Worm (Caenorhabditis elegans) whole organism, early embryonic: Measurements from ENCODE around the gene ceh-27.

Experiments
- B0310.2 ChIP-seq: sonication (generic microtip); optimal IDR thresholded peaks from 2 replicates; lab custom pipeline; 2016; ENCODE audit warnings: mild to moderate bottlenecking, missing genetic modification characterization, missing compliant biosample characterization
- F13C5.2 ChIP-seq: sonication (generic microtip); optimal IDR thresholded peaks from 2 replicates; lab custom pipeline; 2017; ENCODE audit warnings: mild to moderate bottlenecking, missing genetic modification characterization, inconsistent platforms, missing compliant biosample characterization
- aly-1 ChIP-seq: sonication (generic microtip); optimal IDR thresholded peaks from 2 replicates; lab custom pipeline; 2016; ENCODE audit warnings: missing genetic modification characterization, missing compliant biosample characterization
- ama-1 ChIP-seq: fragments of 150-350 bp; optimal IDR thresholded peaks from 2 replicates; lab custom pipeline; 2014
- ceh-13 ChIP-seq: fragments of 200-800 bp; sonication (Bioruptor generic); optimal IDR thresholded peaks from 2 replicates; lab custom pipeline; 2018; ENCODE audit warnings: mild to moderate bottlenecking, missing genetic modification characterization, missing compliant biosample characterization
- ceh-36 ChIP-seq: sonication (generic microtip); optimal IDR thresholded peaks from 2 replicates; lab custom pipeline; 2016; ENCODE audit warnings: missing genetic modification characterization, inconsistent platforms, missing compliant biosample characterization
- ets-7 ChIP-seq: sonication (generic microtip); optimal IDR thresholded peaks from 2 replicates; lab custom pipeline; 2016; ENCODE audit warnings: missing genotype, missing genetic modification characterization, missing compliant biosample characterization
- flt-1 ChIP-seq: fragments of 200-800 bp; sonication (Bioruptor generic); IDR thresholded peaks from 2 replicates; pipeline ENCODE4 v1.3.6; 2022; ENCODE audit warnings: missing genetic modification characterization, missing compliant biosample characterization
- hmbx-1 ChIP-seq: sonication (generic microtip); optimal IDR thresholded peaks from 2 replicates; lab custom pipeline; 2016; ENCODE audit warnings: mild to moderate bottlenecking, missing genetic modification characterization, missing compliant biosample characterization
- hmg-4 ChIP-seq: fragments of 200-800 bp; sonication (Bioruptor generic); optimal IDR thresholded peaks from 2 replicates; lab custom pipeline; 2018; ENCODE audit warnings: mild to moderate bottlenecking, missing genetic modification characterization, missing compliant biosample characterization
- hnd-1 ChIP-seq: sonication (generic microtip); optimal IDR thresholded peaks from 2 replicates; lab custom pipeline; 2016; ENCODE audit warnings: missing genetic modification characterization, missing compliant biosample characterization
- pes-1 ChIP-seq: fragments of 200-800 bp; sonication (Bioruptor generic); IDR thresholded peaks from 2 replicates; pipeline ENCODE4 v1.3.6; 2022; ENCODE audit warnings: missing genetic modification reagents, missing genetic modification characterization, missing compliant biosample characterization
- scrt-1 ChIP-seq: fragments of 200-800 bp; sonication (Bioruptor generic); IDR thresholded peaks from 2 replicates; pipeline ENCODE4 v1.3.6; 2022; ENCODE audit warnings: missing genetic modification characterization, missing compliant biosample characterization
- sea-1 ChIP-seq: fragments of 200-800 bp; sonication (Bioruptor generic); conservative IDR thresholded peaks from 2 replicates; pipeline ENCODE4 v1.3.6; 2022; ENCODE audit warnings: missing genetic modification characterization, missing compliant biosample characterization
- tbx-11 ChIP-seq: fragments of 200-800 bp; sonication (Bioruptor generic); IDR thresholded peaks from 2 replicates; pipeline ENCODE4 v1.3.6; 2022; ENCODE audit warnings: missing genetic modification characterization, missing compliant biosample characterization
- tbx-37 ChIP-seq: fragments of 200-800 bp; sonication (Bioruptor generic); conservative IDR thresholded peaks from 2 replicates; pipeline ENCODE4 v1.3.6; 2022; ENCODE audit warnings: missing genetic modification reagents, missing genetic modification characterization, missing compliant biosample characterization
- tra-4 ChIP-seq: sonication (generic microtip); optimal IDR thresholded peaks from 2 replicates; lab custom pipeline; 2017; ENCODE audit warnings: missing genetic modification characterization, missing compliant biosample characterization

ceh-27 gene

DNA sequence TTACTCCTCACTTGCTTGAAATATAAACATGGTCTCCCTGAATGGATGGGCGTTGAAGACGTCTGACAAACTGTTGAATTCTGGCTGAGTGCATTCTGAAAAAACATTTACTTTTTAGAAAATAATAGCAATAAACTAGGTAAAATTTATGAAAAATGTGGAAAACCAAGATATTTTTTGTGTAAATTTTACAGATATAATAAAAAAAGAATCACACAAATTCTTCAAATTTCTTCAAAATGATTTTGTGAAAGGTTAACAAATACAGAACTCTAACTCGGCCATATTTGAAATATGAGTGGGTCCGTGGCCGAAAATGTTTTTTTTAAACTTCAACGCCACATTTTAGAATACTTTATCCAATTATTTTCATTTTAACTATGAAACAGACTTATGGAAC lies 46.7 kb downstream of the ceh-27 start, which contains the start of gene glb-15:
Gene glb-15, minus strand, starts transcription at position 101 of the 400 bp plus-strand sequence.
- TF ChIP-seq tbx-11 (GFP tag; lab: Robert Waterston, UW) (no peak), ceh-36 (no peak), hnd-1 (tag; lab: Kevin White, UChicago) (no peak), tra-4 (tag; lab: Kevin White, UChicago) (no peak), scrt-1 (GFP tag; lab: Robert Waterston, UW) (no peak), sea-1 (GFP tag; lab: Robert Waterston, UW) (no peak), flt-1 (GFP tag; lab: Robert Waterston, UW) (no peak), pes-1 (GFP tag; lab: Robert Waterston, UW) (no peak), aly-1 (tag; lab: Kevin White, UChicago) (no peak), F13C5.2 (tag; lab: Kevin White, UChicago) (no peak), ama-1 (lab: Kevin White, UChicago) (no peak), tbx-37 (GFP tag; lab: Robert Waterston, UW) (no peak), ceh-13 (GFP tag; lab: Kevin White, UChicago) (no peak)

DNA sequence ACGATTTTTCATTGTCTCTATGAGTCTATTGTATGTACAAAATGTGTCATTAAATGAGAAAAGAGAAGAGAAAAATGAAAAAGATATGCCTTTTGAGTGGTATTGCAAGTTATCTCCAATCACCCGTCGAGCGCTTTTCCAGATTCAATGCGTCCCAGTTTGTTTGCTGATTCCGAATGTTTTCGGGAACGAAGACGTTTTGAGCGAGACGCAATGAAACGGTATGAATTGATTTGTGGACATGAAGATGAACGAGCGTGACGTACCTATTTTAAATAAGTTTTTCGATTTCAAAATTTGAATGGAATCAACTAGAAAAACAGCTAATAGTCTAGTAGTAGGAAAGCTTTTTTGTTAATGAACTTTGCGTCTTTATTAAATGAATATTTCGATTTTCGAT lies 48.1 kb downstream of the ceh-27 start:
- TF ChIP-seq F13C5.2 (tag; lab: Kevin White, UChicago) (no peak), scrt-1 (GFP tag; lab: Robert Waterston, UW) (no peak), B0310.2 (tag; lab: Kevin White, UChicago) (no peak), tbx-11 (GFP tag; lab: Robert Waterston, UW) (no peak), flt-1 (GFP tag; lab: Robert Waterston, UW) (no peak), pes-1 (GFP tag; lab: Robert Waterston, UW) (no peak), hmbx-1 (no peak), tra-4 (tag; lab: Kevin White, UChicago) (no peak), sea-1 (GFP tag; lab: Robert Waterston, UW) (no peak), aly-1 (tag; lab: Kevin White, UChicago) (no peak), ceh-36 (no peak), ceh-13 (GFP tag; lab: Kevin White, UChicago) (no peak), ama-1 (lab: Kevin White, UChicago) (no peak)

DNA sequence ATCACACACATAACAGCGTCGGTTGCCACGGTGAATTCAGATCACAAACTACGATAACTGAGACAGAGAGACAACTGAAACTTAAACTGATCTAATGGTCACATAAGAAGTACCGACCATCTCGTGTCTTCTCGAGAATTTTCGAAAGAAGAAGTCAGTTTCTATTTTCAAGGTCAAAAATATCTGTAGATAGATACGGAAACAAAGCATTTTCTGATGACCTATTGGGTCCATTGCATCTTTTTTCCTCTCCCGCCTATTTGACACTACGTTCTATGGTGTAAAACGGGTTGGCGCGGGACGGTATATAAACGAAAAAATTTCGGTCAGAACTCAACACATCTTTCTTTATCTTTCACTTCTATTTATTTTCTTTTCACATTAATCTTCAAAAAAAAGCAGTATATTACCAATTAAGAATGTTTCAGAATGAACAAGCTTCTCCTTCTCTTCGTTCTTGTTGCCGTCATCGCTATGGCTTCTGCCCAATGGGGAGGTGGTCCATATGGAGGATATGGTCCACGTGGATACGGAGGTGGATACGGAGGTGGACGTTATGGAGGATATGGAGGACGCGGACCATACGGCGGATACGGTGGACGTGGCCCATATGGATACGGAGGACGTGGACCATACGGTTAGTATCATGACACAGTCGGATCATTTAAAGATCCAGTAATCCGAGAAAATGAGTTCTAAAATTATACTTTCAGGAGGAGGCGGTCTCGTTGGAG lies 48.8 kb downstream of the ceh-27 start, which contains the start of gene nlp-24:
Gene nlp-24, plus strand, starts transcription at position 429 of the 734 bp plus-strand sequence.
- TF ChIP-seq flt-1 (GFP tag; lab: Robert Waterston, UW) (no peak), hnd-1 (tag; lab: Kevin White, UChicago) (no peak), hmbx-1 (no peak), aly-1 (tag; lab: Kevin White, UChicago) (no peak), F13C5.2 (tag; lab: Kevin White, UChicago) (no peak), scrt-1 (GFP tag; lab: Robert Waterston, UW) (no peak), ama-1 (lab: Kevin White, UChicago) (no peak), ceh-36 (no peak), ceh-13 (GFP tag; lab: Kevin White, UChicago) (no peak), ets-7 (tag; lab: Kevin White, UChicago) (no peak), pes-1 (GFP tag; lab: Robert Waterston, UW) (no peak), tra-4 (tag; lab: Kevin White, UChicago) (no peak), hmg-4 (GFP tag; lab: Kevin White, UChicago) (no peak), tbx-37 (GFP tag; lab: Robert Waterston, UW) (no peak), sea-1 (GFP tag; lab: Robert Waterston, UW) (no peak), tbx-11 (GFP tag; lab: Robert Waterston, UW) (no peak), B0310.2 (tag; lab: Kevin White, UChicago) (no peak)

DNA sequence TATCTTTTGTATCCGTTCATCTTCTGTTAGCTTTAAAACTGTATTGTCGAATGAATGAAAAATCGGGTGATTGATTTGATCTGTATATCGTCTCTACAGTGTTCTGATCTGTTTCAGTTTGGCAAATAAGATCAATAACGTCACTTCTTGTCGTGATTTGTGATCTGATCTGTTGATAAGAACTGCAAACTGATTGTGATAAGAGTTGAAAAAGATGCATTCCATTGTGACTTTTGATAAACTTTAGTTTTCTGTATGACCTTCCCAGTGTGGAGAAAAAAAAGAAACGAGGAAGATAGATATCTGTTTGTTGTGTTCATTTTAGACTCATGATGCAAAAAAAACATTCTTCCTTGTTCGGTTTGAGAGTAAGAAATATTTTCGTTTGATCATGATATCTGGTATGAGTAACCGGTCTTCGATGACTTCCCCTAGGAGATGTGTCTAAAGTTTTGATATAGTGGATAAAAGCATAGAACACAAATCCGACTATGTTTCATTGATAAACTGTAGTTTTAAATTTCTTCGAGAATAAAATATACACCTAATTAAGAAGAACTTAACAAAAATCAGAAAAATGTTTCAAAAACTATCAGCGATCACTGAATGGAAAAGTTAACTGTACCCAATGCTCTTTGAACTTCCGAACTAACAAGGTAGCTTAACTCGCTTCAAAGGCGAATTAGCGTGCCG lies 50.0 kb downstream of the ceh-27 start:
- no peak for TF ChIP-seq ceh-36
- no peak for TF ChIP-seq ets-7 (tag; lab: Kevin White, UChicago)
- no peak for TF ChIP-seq flt-1 (GFP tag; lab: Robert Waterston, UW)
- TF ChIP-seq hnd-1 (tag; lab: Kevin White, UChicago), result no peak
- no peak for TF ChIP-seq F13C5.2 (tag; lab: Kevin White, UChicago)
- no peak for TF ChIP-seq pes-1 (GFP tag; lab: Robert Waterston, UW)
- TF ChIP-seq B0310.2 (tag; lab: Kevin White, UChicago), result no peak
- TF ChIP-seq hmg-4 (GFP tag; lab: Kevin White, UChicago), result no peak
- TF ChIP-seq ama-1 (lab: Kevin White, UChicago), result no peak
- TF ChIP-seq tra-4 (tag; lab: Kevin White, UChicago), result no peak
- no peak for TF ChIP-seq tbx-37 (GFP tag; lab: Robert Waterston, UW)
- no peak for TF ChIP-seq aly-1 (tag; lab: Kevin White, UChicago)
- no peak for TF ChIP-seq scrt-1 (GFP tag; lab: Robert Waterston, UW)
- no peak for TF ChIP-seq sea-1 (GFP tag; lab: Robert Waterston, UW)
- no peak for TF ChIP-seq tbx-11 (GFP tag; lab: Robert Waterston, UW)

DNA sequence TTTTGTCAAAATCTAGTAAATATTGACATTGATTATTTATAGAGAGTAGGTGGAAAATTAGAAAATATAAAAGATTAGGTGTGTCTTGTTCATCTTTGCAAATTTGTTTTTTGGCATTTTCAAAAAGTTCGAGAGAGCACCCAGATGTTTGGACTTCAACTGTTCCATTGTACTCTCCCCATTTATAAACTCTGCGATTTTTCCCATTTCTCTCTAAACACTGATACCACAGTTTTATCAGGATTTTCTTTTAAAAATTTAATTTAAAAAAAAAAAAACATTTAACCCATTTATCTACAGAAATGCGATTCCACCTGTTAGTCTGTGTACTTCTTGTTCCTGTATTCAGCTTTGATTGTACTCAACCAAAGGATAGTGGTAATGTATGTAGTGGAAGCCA lies 51.9 kb downstream of the ceh-27 start, which contains the start of gene tag-290:
Gene tag-290, plus strand, starts transcription at position 301 of the 400 bp plus-strand sequence.
- TF ChIP-seq tra-4 (tag; lab: Kevin White, UChicago), result no peak
- TF ChIP-seq hmg-4 (GFP tag; lab: Kevin White, UChicago), result no peak
- TF ChIP-seq scrt-1 (GFP tag; lab: Robert Waterston, UW), result no peak
- no peak for TF ChIP-seq pes-1 (GFP tag; lab: Robert Waterston, UW)
- TF ChIP-seq F13C5.2 (tag; lab: Kevin White, UChicago), result no peak
- TF ChIP-seq sea-1 (GFP tag; lab: Robert Waterston, UW), result no peak
- no peak for TF ChIP-seq aly-1 (tag; lab: Kevin White, UChicago)
- no peak for TF ChIP-seq tbx-37 (GFP tag; lab: Robert Waterston, UW)
- no peak for TF ChIP-seq ets-7 (tag; lab: Kevin White, UChicago)
- no peak for TF ChIP-seq ceh-13 (GFP tag; lab: Kevin White, UChicago)
- TF ChIP-seq hmbx-1, result no peak
- no peak for TF ChIP-seq tbx-11 (GFP tag; lab: Robert Waterston, UW)
- no peak for TF ChIP-seq hnd-1 (tag; lab: Kevin White, UChicago)
- TF ChIP-seq flt-1 (GFP tag; lab: Robert Waterston, UW), result no peak
- no peak for TF ChIP-seq ceh-36
